Worm (Caenorhabditis elegans) whole organism, late embryonic: Measurements from ENCODE around the gene K07H8.2.

ENCODE experiments used
- C08G9.2 ChIP-seq: sonication (generic microtip); optimal IDR thresholded peaks from 2 replicates; lab custom pipeline; 2016; ENCODE audit warnings: mild to moderate bottlenecking, missing genetic modification characterization, moderate library complexity, missing compliant biosample characterization
- F13H6.1 ChIP-seq: sonication (generic microtip); optimal IDR thresholded peaks from 2 replicates; lab custom pipeline; 2016; ENCODE audit warnings: missing genetic modification characterization, missing compliant biosample characterization
- ama-1 ChIP-seq: fragments of 150-350 bp; optimal IDR thresholded peaks from 2 replicates; lab custom pipeline; 2014
- elt-2 ChIP-seq: sonication (generic microtip); optimal IDR thresholded peaks from 2 replicates; lab custom pipeline; 2016; ENCODE audit warnings: missing genetic modification reagents, missing genetic modification characterization, missing compliant biosample characterization
- fkh-10 ChIP-seq: fragments of 150-350 bp; optimal IDR thresholded peaks from 2 replicates; lab custom pipeline; 2014; ENCODE audit warnings: missing biosample characterization, missing genetic modification reagents, missing genetic modification characterization
- fkh-6 ChIP-seq: sonication (generic microtip); optimal IDR thresholded peaks from 2 replicates; lab custom pipeline; 2016; ENCODE audit warnings: missing genetic modification characterization, missing compliant biosample characterization
- nhr-232 ChIP-seq: sonication (generic microtip); optimal IDR thresholded peaks from 2 replicates; lab custom pipeline; 2016; ENCODE audit warnings: missing genetic modification characterization, missing compliant biosample characterization
- pha-4 ChIP-seq: fragments of 150-350 bp; optimal IDR thresholded peaks from 2 replicates; lab custom pipeline; 2018; ENCODE audit warnings: missing biosample characterization, missing genetic modification reagents, missing genetic modification characterization
- tbx-2 ChIP-seq: sonication (generic microtip); optimal IDR thresholded peaks from 2 replicates; lab custom pipeline; 2016; ENCODE audit warnings: missing genetic modification characterization, missing compliant biosample characterization
- unc-86 ChIP-seq: sonication (generic microtip); optimal IDR thresholded peaks from 2 replicates; lab custom pipeline; 2016; ENCODE audit warnings: missing genetic modification characterization, missing compliant biosample characterization

DNA sequence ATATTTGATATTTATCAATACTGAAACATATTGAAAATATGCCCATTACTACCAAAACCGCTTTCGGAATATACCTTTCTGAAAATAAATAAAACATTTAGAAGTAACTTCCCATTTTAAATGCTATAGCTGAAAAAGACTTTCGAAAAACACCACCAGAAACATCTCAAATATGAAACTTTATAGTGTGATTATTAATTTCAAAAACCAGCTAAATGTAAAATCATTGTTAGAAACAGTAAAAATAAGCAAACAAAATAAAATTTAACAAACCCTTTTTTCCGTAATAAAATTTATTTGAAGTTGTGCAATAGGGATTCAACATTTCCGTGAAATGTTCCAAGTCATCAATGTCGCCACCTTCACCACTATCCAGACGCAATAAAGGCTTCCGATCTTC, 23.3 kb upstream of the K07H8.2 start, which contains the start of the genes K07H8.5 and K07H8.8:
- no peak for TF ChIP-seq C08G9.2 (tag; lab: Kevin White, UChicago)
- no peak for TF ChIP-seq fkh-6 (tag; lab: Kevin White, UChicago)
- TF ChIP-seq unc-86 (tag; lab: Kevin White, UChicago) = no peak
- TF ChIP-seq fkh-10 (GFP tag; lab: Kevin White, UChicago) = no peak
- TF ChIP-seq F13H6.1 = no peak
- TF ChIP-seq elt-2 (tag; lab: Kevin White, UChicago) = no peak
- TF ChIP-seq pha-4 (tag; lab: Kevin White, UChicago) = no peak
- TF ChIP-seq nhr-232 (tag; lab: Kevin White, UChicago) = no peak
- TF ChIP-seq ama-1 (lab: Kevin White, UChicago) = no peak
- no peak for TF ChIP-seq tbx-2 (tag; lab: Kevin White, UChicago)
